Fruit fly (Drosophila melanogaster) whole organism, prepupa: ENCODE data around the gene shd.

Source experiments
- Blimp-1 ChIP-seq: fragments of 200-800 bp; sonication (Bioruptor generic); optimal IDR thresholded peaks from 3 replicates; lab custom pipeline; 2017; ENCODE audit warnings: missing biosample characterization, missing genetic modification characterization, mild to moderate bottlenecking, moderate library complexity, missing genetic modification reagents
- CG10631 ChIP-seq: fragments of 200-800 bp; sonication (Bioruptor generic); optimal IDR thresholded peaks from 2 replicates; lab custom pipeline; 2016; ENCODE audit warnings: missing biosample characterization, missing genetic modification characterization
- CG11294 ChIP-seq: fragments of 200-800 bp; sonication (Bioruptor generic); IDR thresholded peaks from 2 replicates; pipeline ENCODE4 v1.3.6; 2022; ENCODE audit warnings: missing biosample characterization, missing genetic modification characterization
- CG11762 ChIP-seq: fragments of 200-800 bp; sonication (Bioruptor generic); optimal IDR thresholded peaks from 3 replicates; lab custom pipeline; 2016; ENCODE audit warnings: missing biosample characterization, missing genetic modification characterization; ENCODE audit not compliant: insufficient read depth
- CG11902 ChIP-seq: fragments of 200-800 bp; sonication (Bioruptor generic); optimal IDR thresholded peaks from 3 replicates; lab custom pipeline; 2016; ENCODE audit warnings: missing biosample characterization, missing genetic modification characterization
- CG15336 ChIP-seq: fragments of 200-800 bp; sonication (Bioruptor generic); IDR thresholded peaks from 2 replicates; pipeline ENCODE4 v1.3.6; 2022; ENCODE audit warnings: missing biosample characterization, missing genetic modification characterization
- CG1621 ChIP-seq: fragments of 200-800 bp; sonication (Bioruptor generic); optimal IDR thresholded peaks from 3 replicates; lab custom pipeline; 2018; ENCODE audit warnings: missing biosample characterization, mild to moderate bottlenecking, missing genetic modification characterization
- CG16779 ChIP-seq: fragments of 200-800 bp; sonication (Bioruptor generic); optimal IDR thresholded peaks from 3 replicates; lab custom pipeline; 2017; ENCODE audit warnings: missing biosample characterization, mild to moderate bottlenecking, missing genetic modification characterization
- CG3032 ChIP-seq: fragments of 200-800 bp; optimal IDR thresholded peaks from 2 replicates; lab custom pipeline; 2019; ENCODE audit warnings: missing biosample characterization, mild to moderate bottlenecking, missing genetic modification characterization, moderate library complexity
- CG32006 ChIP-seq: fragments of 200-800 bp; sonication (Bioruptor generic); optimal IDR thresholded peaks from 3 replicates; lab custom pipeline; 2017; ENCODE audit warnings: missing biosample characterization, mild to moderate bottlenecking, missing genetic modification characterization
- CG4318 ChIP-seq: fragments of 200-800 bp; sonication (Bioruptor generic); optimal IDR thresholded peaks from 3 replicates; lab custom pipeline; 2017; ENCODE audit warnings: missing biosample characterization, mild to moderate bottlenecking, missing genetic modification characterization
- CG6163 ChIP-seq: fragments of 200-800 bp; sonication (Bioruptor generic); IDR thresholded peaks from 3 replicates; pipeline ENCODE4 v1.3.6; 2022; ENCODE audit warnings: missing biosample characterization, missing genetic modification characterization
- CG6792 ChIP-seq: fragments of 200-800 bp; sonication (Bioruptor generic); optimal IDR thresholded peaks from 3 replicates; lab custom pipeline; 2016; ENCODE audit warnings: missing biosample characterization, missing genetic modification characterization
- CG7368 ChIP-seq: fragments of 200-800 bp; sonication (Bioruptor generic); optimal IDR thresholded peaks from 3 replicates; lab custom pipeline; 2016; ENCODE audit warnings: missing biosample characterization, missing genetic modification characterization
- CG8119 ChIP-seq: fragments of 200-800 bp; sonication (Bioruptor generic); IDR thresholded peaks from 3 replicates; pipeline ENCODE4 v1.3.6; 2022; ENCODE audit warnings: missing biosample characterization, missing genetic modification characterization
- CG8319 ChIP-seq: fragments of 200-800 bp; sonication (Bioruptor generic); optimal IDR thresholded peaks from 3 replicates; lab custom pipeline; 2016; ENCODE audit warnings: missing biosample characterization, missing genetic modification characterization
- CG8632 ChIP-seq: fragments of 200-800 bp; sonication (Bioruptor generic); optimal IDR thresholded peaks from 3 replicates; lab custom pipeline; 2016; ENCODE audit warnings: missing biosample characterization, missing genetic modification characterization
- CG9139 ChIP-seq: fragments of 200-800 bp; sonication (Bioruptor generic); optimal IDR thresholded peaks from 3 replicates; lab custom pipeline; 2017; ENCODE audit warnings: missing biosample characterization, mild to moderate bottlenecking, missing genetic modification characterization
- Eip75B ChIP-seq: fragments of 200-800 bp; sonication (Bioruptor generic); optimal IDR thresholded peaks from 3 replicates; lab custom pipeline; 2016; ENCODE audit warnings: missing biosample characterization, missing genetic modification characterization
- Eip93F ChIP-seq: fragments of 200-800 bp; sonication (Bioruptor generic); optimal IDR thresholded peaks from 2 replicates; lab custom pipeline; 2016; ENCODE audit warnings: missing biosample characterization, mild to moderate bottlenecking, missing genetic modification characterization
- Ets21C ChIP-seq: fragments of 200-800 bp; sonication (Bioruptor generic); optimal IDR thresholded peaks from 3 replicates; lab custom pipeline; 2016; ENCODE audit warnings: missing biosample characterization, missing genetic modification characterization
- Ets96B ChIP-seq: fragments of 200-800 bp; optimal IDR thresholded peaks from 2 replicates; lab custom pipeline; 2019; ENCODE audit warnings: missing biosample characterization, mild to moderate bottlenecking, missing genetic modification characterization, moderate library complexity
- Hr39 ChIP-seq: fragments of 200-800 bp; sonication (Bioruptor generic); optimal IDR thresholded peaks from 2 replicates; lab custom pipeline; 2016; ENCODE audit warnings: missing biosample characterization, missing genetic modification characterization
- Hr4 ChIP-seq: fragments of 200-800 bp; sonication (Bioruptor generic); optimal IDR thresholded peaks from 3 replicates; lab custom pipeline; 2016; ENCODE audit warnings: missing biosample characterization, missing genetic modification characterization
- Lpt ChIP-seq: fragments of 200-800 bp; sonication (Bioruptor generic); optimal IDR thresholded peaks from 3 replicates; lab custom pipeline; 2016; ENCODE audit warnings: missing biosample characterization, missing genetic modification characterization
- Met ChIP-seq: fragments of 200-800 bp; sonication (Bioruptor generic); optimal IDR thresholded peaks from 3 replicates; lab custom pipeline; 2016; ENCODE audit warnings: missing biosample characterization, missing genetic modification characterization
- Smox ChIP-seq: fragments of 200-800 bp; sonication (Bioruptor generic); optimal IDR thresholded peaks from 3 replicates; lab custom pipeline; 2016; ENCODE audit warnings: missing biosample characterization, missing genetic modification characterization
- Sox102F ChIP-seq: fragments of 200-800 bp; sonication (Bioruptor generic); optimal IDR thresholded peaks from 2 replicates; lab custom pipeline; 2016; ENCODE audit warnings: missing biosample characterization, mild to moderate bottlenecking, missing genetic modification characterization
- Sox14 ChIP-seq: fragments of 200-800 bp; sonication (Bioruptor generic); optimal IDR thresholded peaks from 3 replicates; lab custom pipeline; 2016; ENCODE audit warnings: missing biosample characterization, missing genetic modification characterization
- cyc ChIP-seq: fragments of 200-800 bp; sonication (Bioruptor generic); optimal IDR thresholded peaks from 3 replicates; lab custom pipeline; 2016; ENCODE audit warnings: missing biosample characterization, missing genetic modification characterization
- dac ChIP-seq: fragments of 200-800 bp; sonication (Bioruptor generic); optimal IDR thresholded peaks from 2 replicates; lab custom pipeline; 2017; ENCODE audit warnings: missing biosample characterization, mild to moderate bottlenecking, missing genetic modification characterization
- eg ChIP-seq: fragments of 200-800 bp; sonication (Bioruptor generic); IDR thresholded peaks from 3 replicates; pipeline ENCODE4 v1.3.6; 2022; ENCODE audit warnings: missing biosample characterization, missing genetic modification characterization
- esn ChIP-seq: fragments of 200-800 bp; sonication (Bioruptor generic); optimal IDR thresholded peaks from 2 replicates; lab custom pipeline; 2016; ENCODE audit warnings: missing biosample characterization, mild to moderate bottlenecking, missing genetic modification characterization, moderate library complexity
- fd59A ChIP-seq: fragments of 200-800 bp; sonication (Bioruptor generic); optimal IDR thresholded peaks from 2 replicates; lab custom pipeline; 2017; ENCODE audit warnings: missing biosample characterization, mild to moderate bottlenecking, missing genetic modification characterization, missing genetic modification reagents
- net ChIP-seq: fragments of 200-800 bp; sonication (Bioruptor generic); optimal IDR thresholded peaks from 3 replicates; lab custom pipeline; 2016; ENCODE audit warnings: missing biosample characterization, missing genetic modification characterization
- salr ChIP-seq, 2 experiments: fragments of 200-800 bp; sonication (Bioruptor generic); optimal IDR thresholded peaks; 3 replicates each; lab custom pipeline; 2016 to 2018; ENCODE audit warnings: missing biosample characterization in 2 of 2, missing genetic modification characterization in 2 of 2, mild to moderate bottlenecking in 1 of 2
- spab ChIP-seq: fragments of 200-800 bp; sonication (Bioruptor generic); optimal IDR thresholded peaks from 2 replicates; lab custom pipeline; 2017; ENCODE audit warnings: missing biosample characterization, mild to moderate bottlenecking, missing genetic modification characterization, missing genetic modification reagents
- ss ChIP-seq, 2 experiments: fragments of 200-800 bp; sonication (Bioruptor generic); optimal IDR thresholded peaks; 2 replicates in 1 of 2; 3 replicates in 1 of 2; lab custom pipeline; 2017 to 2018; ENCODE audit warnings: mild to moderate bottlenecking in 2 of 2, missing biosample characterization in 2 of 2, missing genetic modification characterization in 2 of 2, moderate library complexity in 1 of 2

shd gene

DNA sequence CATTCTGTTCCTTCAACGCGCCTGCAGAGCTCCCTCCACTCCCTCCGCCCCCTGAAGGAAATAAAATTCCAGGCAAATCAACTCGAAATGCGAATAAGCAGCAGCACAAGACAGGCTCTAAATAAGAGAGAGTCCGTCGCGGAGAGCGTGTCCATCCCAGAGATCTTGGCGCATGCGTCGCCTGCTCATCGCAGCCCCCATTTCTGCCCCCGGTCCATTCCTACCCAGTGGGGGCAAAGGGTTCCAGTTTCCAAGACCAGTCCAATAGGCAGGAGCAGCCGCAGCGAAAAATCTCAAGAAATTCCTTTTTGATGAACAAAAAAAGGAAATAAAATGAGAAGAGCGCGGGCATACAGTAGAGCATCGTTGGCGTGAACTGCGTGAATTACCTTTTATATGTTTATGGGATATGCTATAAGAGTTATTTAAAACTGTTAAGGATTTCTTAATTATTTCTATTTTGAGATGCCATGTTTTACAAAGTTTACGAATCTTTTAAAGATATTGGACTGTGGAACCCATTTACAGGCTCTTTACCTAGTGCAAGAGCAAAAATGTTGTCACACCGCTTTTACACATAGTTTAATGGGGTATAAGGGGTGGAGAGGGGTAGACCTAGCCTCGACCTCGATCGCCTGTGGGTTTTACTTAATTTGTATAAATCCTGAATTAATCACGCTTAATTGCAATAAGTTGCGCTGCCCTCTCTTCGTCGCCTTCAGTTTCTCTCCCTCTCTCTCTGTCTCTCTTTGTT is 19.9 kb downstream of the shd start (continued):
- TF ChIP-seq spab (peak; percentile 95), CG15336 (GFP tag; lab: Robert Waterston, UW) (peak; percentile 86), CG7368 (peak; percentile 89), Ets21C (peak; percentile 75), esn (GFP tag; lab: Kevin White, UChicago) (peak; percentile 90), Sox14 (GFP tag; lab: Kevin White, UChicago) (peak; percentile 93), salr (GFP tag; optimal IDR thresholded peaks at IDR 0.05; lab: Kevin White, UChicago) (peak; percentile 71 to 92), Blimp-1 (GFP tag; lab: Kevin White, UChicago) (peak; percentile 54), CG6792 (GFP tag; lab: Kevin White, UChicago) (peak; percentile 91), CG32006 (GFP tag; lab: Kevin White, UChicago) (peak; percentile 84), CG11762 (GFP tag; lab: Kevin White, UChicago) (peak; percentile 93), eg (GFP tag; lab: Robert Waterston, UW) (peak; percentile 87), CG8319 (GFP tag; lab: Kevin White, UChicago) (peak; percentile 85), ss (GFP tag; optimal IDR thresholded peaks at IDR 0.05; lab: Kevin White, UChicago) (peak; percentile 96 to 97), fd59A (GFP tag; lab: Kevin White, UChicago) (peak; percentile 93), CG8632 (GFP tag; lab: Kevin White, UChicago) (peak; percentile 88), CG8119 (GFP tag; lab: Robert Waterston, UW) (peak; percentile 91), CG6163 (GFP tag; lab: Robert Waterston, UW) (peak; percentile 94), net (GFP tag; lab: Kevin White, UChicago) (peak; percentile 89), Sox102F (GFP tag; lab: Kevin White, UChicago) (peak; percentile 84), Met (GFP tag; lab: Kevin White, UChicago) (peak; percentile 88), CG4318 (GFP tag; lab: Kevin White, UChicago) (peak; percentile 62), Lpt (GFP tag; lab: Kevin White, UChicago) (peak; percentile 79), dac (GFP tag; lab: Kevin White, UChicago) (peak; percentile 16), Eip75B (GFP tag; lab: Kevin White, UChicago) (peak; percentile 95), cyc (GFP tag; lab: Kevin White, UChicago) (peak; percentile 90), CG9139 (GFP tag; lab: Kevin White, UChicago) (peak; percentile 88), CG11902 (peak; percentile 84), CG10631 (GFP tag; lab: Kevin White, UChicago) (peak; percentile 95), Eip93F (peak; percentile 28), Ets96B (tag; lab: Kevin White, UChicago) (peak; percentile 96), CG16779 (tag; lab: Kevin White, UChicago) (peak; percentile 78), CG1621 (tag; lab: Kevin White, UChicago) (peak; percentile 92), Hr4 (GFP tag; lab: Kevin White, UChicago) (peak; percentile 89), CG3032 (peak; percentile 96), Hr39 (GFP tag; lab: Kevin White, UChicago) (peak; percentile 84), CG11294 (GFP tag; lab: Robert Waterston, UW) (peak; percentile 54; the same call in 1 of the 2 replicates), Smox (peak; percentile 81)
